Worm (Caenorhabditis elegans): ENCODE measurements around the gene swan-1.

ce11 chrV:13812931-13813330 lies 5.9 kb upstream of the swan-1 start, which contains the start of gene ceh-24:
- TF ChIP-seq W03F9.2 (tag; optimal IDR thresholded peaks at IDR 0.05) (no peak), dao-5 (tag; optimal IDR thresholded peaks at IDR 0.05) (no peak), him-1 (tag; optimal IDR thresholded peaks at IDR 0.05) (no peak)
